Worm (Caenorhabditis elegans) whole organism, late embryonic: ENCODE data around the gene B0303.14.

Experiments
- C08G9.2 ChIP-seq: sonication (generic microtip); optimal IDR thresholded peaks from 2 replicates; lab custom pipeline; 2016; ENCODE audit warnings: mild to moderate bottlenecking, missing genetic modification characterization, moderate library complexity, missing compliant biosample characterization
- ama-1 ChIP-seq: fragments of 150-350 bp; optimal IDR thresholded peaks from 2 replicates; lab custom pipeline; 2014
- lin-11 ChIP-seq: fragments of 200-800 bp; sonication (Bioruptor generic); optimal IDR thresholded peaks from 2 replicates; lab custom pipeline; 2018; ENCODE audit warnings: mild to moderate bottlenecking, missing genetic modification characterization, missing compliant biosample characterization
- nfya-1 ChIP-seq: sonication (generic microtip); optimal IDR thresholded peaks from 2 replicates; lab custom pipeline; 2017; ENCODE audit warnings: missing genetic modification characterization, mild to moderate bottlenecking, missing compliant biosample characterization, antibody characterized with exemption, moderate library complexity
- npax-4 ChIP-seq: sonication (generic microtip); optimal IDR thresholded peaks from 2 replicates; lab custom pipeline; 2016; ENCODE audit warnings: missing genetic modification characterization, missing compliant biosample characterization
- pqm-1 ChIP-seq: sonication (generic microtip); optimal IDR thresholded peaks from 2 replicates; lab custom pipeline; 2016; ENCODE audit warnings: missing genetic modification characterization, missing compliant biosample characterization
- rnt-1 ChIP-seq: sonication (generic microtip); optimal IDR thresholded peaks from 2 replicates; lab custom pipeline; 2016; ENCODE audit warnings: missing genetic modification characterization, missing compliant biosample characterization

ce11 chrIII:8741955-8742354 lies 26.0 kb upstream of the B0303.14 start:
- TF ChIP-seq lin-11 (tag; lab: Kevin White, UChicago) = no peak
- TF ChIP-seq ama-1 (lab: Kevin White, UChicago) = no peak
- TF ChIP-seq npax-4 (tag; lab: Kevin White, UChicago) = no peak
- TF ChIP-seq C08G9.2 (tag; lab: Kevin White, UChicago) = no peak
- no peak for TF ChIP-seq nfya-1 (tag; lab: Kevin White, UChicago)
- no peak for TF ChIP-seq rnt-1 (tag; lab: Kevin White, UChicago)
- TF ChIP-seq pqm-1 = no peak
